1 worm cellular context compared by ENCODE assay signal in genomic region chrIV:8782172-8782571, ce11.
TF ChIP-seq lines count a peak whose summit lies in the region.

No protein-coding gene starts in this region.

TF ChIP-seq in whole organism, L1 larva, 84 proteins besides CTCF, POLR2A, EP300 and RAD21 (continued from another document):
- TF ChIP-seq ztf-4 (tag; optimal IDR thresholded peaks at IDR 0.05; lab: Kevin White, UChicago) (peak; percentile 47), nhr-237 (tag; optimal IDR thresholded peaks at IDR 0.05; lab: Kevin White, UChicago) (peak; percentile 32), egl-27 (tag; optimal IDR thresholded peaks at IDR 0.05; lab: Kevin White, UChicago) (peak; percentile 28 to 56), ces-1 (GFP tag; optimal IDR thresholded peaks at IDR 0.05; lab: Kevin White, UChicago) (no peak), tbx-2 (tag; optimal IDR thresholded peaks at IDR 0.05; lab: Kevin White, UChicago) (peak; percentile 58), zag-1 (tag; optimal IDR thresholded peaks at IDR 0.05; lab: Kevin White, UChicago) (no peak), ceh-90 (tag; optimal IDR thresholded peaks at IDR 0.05; lab: Kevin White, UChicago) (no peak), ceh-88 (GFP tag; IDR thresholded peaks at IDR 0.05; lab: Robert Waterston, UW) (no peak), aha-1 (tag; optimal IDR thresholded peaks at IDR 0.05; lab: Kevin White, UChicago) (no peak), elt-3 (tag; optimal IDR thresholded peaks at IDR 0.05; lab: Kevin White, UChicago) (peak in 2 of 6 experiments; percentile 35 to 56), tlp-1 (tag; optimal IDR thresholded peaks at IDR 0.05; lab: Kevin White, UChicago) (no peak), nhr-76 (tag; optimal IDR thresholded peaks at IDR 0.05; lab: Kevin White, UChicago) (no peak), nhr-77 (tag; optimal IDR thresholded peaks at IDR 0.05; lab: Kevin White, UChicago) (peak; percentile 75), dsc-1 (tag; optimal IDR thresholded peaks at IDR 0.05; lab: Kevin White, UChicago) (peak; percentile 27), hlh-17 (GFP tag; optimal IDR thresholded peaks at IDR 0.05; lab: Kevin White, UChicago; ENCODE audit: borderline replicate concordance) (no peak), isw-1 (GFP tag; IDR thresholded peaks at IDR 0.05; lab: Robert Waterston, UW) (peak; percentile 15; the same call in 1 of the 2 replicates), C16A3.4 (tag; optimal IDR thresholded peaks at IDR 0.05; lab: Kevin White, UChicago) (peak; percentile 83), vab-15 (tag; optimal IDR thresholded peaks at IDR 0.05; lab: Kevin White, UChicago) (no peak), C04F5.9 (tag; optimal IDR thresholded peaks at IDR 0.05; lab: Kevin White, UChicago) (no peak), skn-1 (tag; optimal IDR thresholded peaks at IDR 0.05; lab: Kevin White, UChicago) (peak; percentile 49), lsy-2 (tag; optimal IDR thresholded peaks at IDR 0.05; lab: Kevin White, UChicago) (peak; percentile 71 to 83), sox-4 (tag; optimal IDR thresholded peaks at IDR 0.05; lab: Kevin White, UChicago) (no peak)
